Fruit fly (Drosophila melanogaster) whole organism, wandering third instar larva: Measurements from ENCODE around the gene CG4596.

Experiments
- Abd-B ChIP-seq: fragments of >200 bp; optimal IDR thresholded peaks from 2 replicates; lab custom pipeline; 2017; ENCODE audit warnings: missing biosample characterization, missing genetic modification characterization
- CG32264 ChIP-seq: fragments of 200-800 bp; sonication (Bioruptor generic); optimal IDR thresholded peaks from 2 replicates; lab custom pipeline; 2016; ENCODE audit warnings: missing biosample characterization, missing genetic modification characterization
- CG9705 ChIP-seq: fragments of 200-800 bp; sonication (Bioruptor generic); optimal IDR thresholded peaks from 2 replicates; lab custom pipeline; 2018; ENCODE audit warnings: missing biosample characterization, mild to moderate bottlenecking, missing genetic modification characterization
- CrebA ChIP-seq: fragments of 200-800 bp; sonication (Bioruptor generic); optimal IDR thresholded peaks from 2 replicates; lab custom pipeline; 2016; ENCODE audit warnings: missing biosample characterization, mild to moderate bottlenecking, missing genetic modification characterization, borderline replicate concordance
- Dfd ChIP-seq: fragments of >200 bp; optimal IDR thresholded peaks from 2 replicates; lab custom pipeline; 2017; ENCODE audit warnings: missing biosample characterization, missing genetic modification characterization
- Dif ChIP-seq: fragments of 200-275, 200-300 bp; sonication (Bioruptor generic); optimal IDR thresholded peaks from 2 replicates; lab custom pipeline; 2018; ENCODE audit warnings: missing biosample characterization, missing genetic modification characterization; ENCODE audit not compliant: partially characterized antibody
- GATAd ChIP-seq: sonication (Bioruptor generic); optimal IDR thresholded peaks from 2 replicates; lab custom pipeline; 2016; ENCODE audit warnings: missing biosample characterization, missing genetic modification characterization
- HLH106 ChIP-seq: fragments of 200-800 bp; optimal IDR thresholded peaks from 3 replicates; lab custom pipeline; 2019; ENCODE audit warnings: missing biosample characterization, mild to moderate bottlenecking, missing genetic modification characterization, moderate library complexity
- Hnf4 ChIP-seq: fragments of 200-800 bp; sonication (Bioruptor generic); optimal IDR thresholded peaks from 2 replicates; lab custom pipeline; 2016; ENCODE audit warnings: missing biosample characterization, mild to moderate bottlenecking, missing genetic modification characterization
- Hr83 ChIP-seq: fragments of 200-300 bp; sonication (Bioruptor generic); optimal IDR thresholded peaks from 2 replicates; lab custom pipeline; 2016; ENCODE audit warnings: missing biosample characterization, mild to moderate bottlenecking, missing genetic modification characterization, moderate library complexity; ENCODE audit not compliant: poor library complexity, severe bottlenecking
- Jra ChIP-seq: sonication (Bioruptor generic); optimal IDR thresholded peaks from 2 replicates; lab custom pipeline; 2016; ENCODE audit warnings: missing biosample characterization, missing genetic modification characterization
- Mio ChIP-seq: sonication (Bioruptor generic); optimal IDR thresholded peaks from 2 replicates; lab custom pipeline; 2016; ENCODE audit warnings: missing biosample characterization, missing genetic modification characterization
- Myc ChIP-seq: fragments of >200 bp; optimal IDR thresholded peaks from 2 replicates; lab custom pipeline; 2017
- N ChIP-seq: fragments of >200 bp; optimal IDR thresholded peaks from 2 replicates; lab custom pipeline; 2018; ENCODE audit warnings: missing biosample characterization, missing external identifiers, missing genetic modification characterization
- OdsH ChIP-seq: fragments of 200-800 bp; sonication (Bioruptor generic); optimal IDR thresholded peaks from 2 replicates; lab custom pipeline; 2016; ENCODE audit warnings: missing biosample characterization, mild to moderate bottlenecking, missing genetic modification characterization
- Sp1 ChIP-seq: fragments of 200-800 bp; sonication (Bioruptor generic); optimal IDR thresholded peaks from 3 replicates; lab custom pipeline; 2019; ENCODE audit warnings: missing biosample characterization, mild to moderate bottlenecking, missing genetic modification characterization, moderate library complexity
- Vsx2 ChIP-seq: fragments of 200-300, 225-300 bp; sonication (Bioruptor generic); optimal IDR thresholded peaks from 2 replicates; lab custom pipeline; 2018; ENCODE audit warnings: missing biosample characterization, missing genetic modification characterization; ENCODE audit not compliant: partially characterized antibody
- brk ChIP-seq: fragments of 200-800 bp; sonication (Bioruptor generic); optimal IDR thresholded peaks from 2 replicates; lab custom pipeline; 2016; ENCODE audit warnings: missing biosample characterization, mild to moderate bottlenecking, missing genetic modification characterization
- dmrt93B ChIP-seq: fragments of 200-800 bp; sonication (Bioruptor generic); optimal IDR thresholded peaks from 2 replicates; lab custom pipeline; 2018; ENCODE audit warnings: missing biosample characterization, mild to moderate bottlenecking, missing genetic modification characterization
- dsf ChIP-seq: sonication (Bioruptor generic); optimal IDR thresholded peaks from 2 replicates; lab custom pipeline; 2016; ENCODE audit warnings: missing biosample characterization, missing genetic modification characterization, borderline replicate concordance
- ey ChIP-seq: fragments of 200-800 bp; sonication (Bioruptor generic); optimal IDR thresholded peaks from 2 replicates; lab custom pipeline; 2016; ENCODE audit warnings: missing biosample characterization, missing genetic modification characterization
- fru ChIP-seq: fragments of 200-800 bp; sonication (Bioruptor generic); optimal IDR thresholded peaks from 3 replicates; lab custom pipeline; 2016; ENCODE audit warnings: missing biosample characterization, mild to moderate bottlenecking, missing genetic modification characterization
- h ChIP-seq: fragments of 200-800 bp; sonication (Bioruptor generic); optimal IDR thresholded peaks from 3 replicates; lab custom pipeline; 2016; ENCODE audit warnings: missing biosample characterization, mild to moderate bottlenecking, missing genetic modification characterization
- lola ChIP-seq: fragments of >200 bp; optimal IDR thresholded peaks from 2 replicates; lab custom pipeline; 2017; ENCODE audit warnings: missing biosample characterization, missing genetic modification characterization
- psq ChIP-seq: fragments of 200-800 bp; sonication (Bioruptor generic); optimal IDR thresholded peaks from 3 replicates; lab custom pipeline; 2017; ENCODE audit warnings: missing biosample characterization, mild to moderate bottlenecking, missing genetic modification characterization, moderate library complexity
- rgr ChIP-seq: fragments of 200-800 bp; sonication (Bioruptor generic); optimal IDR thresholded peaks from 3 replicates; lab custom pipeline; 2016; ENCODE audit warnings: missing biosample characterization, mild to moderate bottlenecking, missing genetic modification characterization
- sage ChIP-seq: fragments of 200-800 bp; sonication (Bioruptor generic); optimal IDR thresholded peaks from 2 replicates; lab custom pipeline; 2016; ENCODE audit warnings: missing biosample characterization, mild to moderate bottlenecking, missing genetic modification characterization
- sv ChIP-seq: fragments of 200-800 bp; sonication (Bioruptor generic); optimal IDR thresholded peaks from 3 replicates; lab custom pipeline; 2016; ENCODE audit warnings: missing biosample characterization, missing genetic modification characterization
- tai ChIP-seq: sonication (Bioruptor generic); optimal IDR thresholded peaks from 2 replicates; lab custom pipeline; 2016; ENCODE audit warnings: missing biosample characterization, missing genetic modification characterization
- usp ChIP-seq: fragments of >200 bp; optimal IDR thresholded peaks from 2 replicates; lab custom pipeline; 2017; ENCODE audit warnings: missing biosample characterization, missing genetic modification characterization
- woc ChIP-seq: sonication (Bioruptor generic); optimal IDR thresholded peaks from 2 replicates; lab custom pipeline; 2016; ENCODE audit warnings: missing biosample characterization, mild to moderate bottlenecking, missing genetic modification characterization

CG4596 gene

DNA sequence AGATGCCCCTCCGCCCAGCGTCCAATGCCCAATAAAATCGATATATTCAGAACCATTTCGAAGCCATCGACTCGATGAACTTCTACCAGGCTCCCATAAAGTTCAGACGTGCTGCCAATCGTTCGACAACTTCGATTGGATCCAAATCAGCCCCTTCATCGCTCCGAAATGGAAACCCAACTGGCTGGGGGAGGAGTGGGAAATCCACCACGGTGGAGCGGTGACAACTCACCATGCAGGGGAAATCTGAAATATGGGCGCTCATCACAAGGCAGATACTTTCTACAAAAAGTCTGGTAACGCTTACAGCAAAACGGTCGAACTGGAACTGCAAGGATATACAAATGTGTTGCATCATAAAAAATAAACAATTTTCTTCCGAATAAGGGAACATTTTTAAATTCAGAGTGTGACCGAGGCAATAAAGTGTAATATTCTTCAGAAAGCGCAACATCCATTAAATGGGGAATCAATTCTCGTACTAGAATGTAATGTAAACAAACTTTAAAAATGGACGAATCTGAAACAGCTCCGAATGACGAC, 20.5 kb upstream of the CG4596 start, which contains the start of gene CG4565:
Gene CG4565 (plus strand): TSS at position 493 of the 543 bp plus-strand sequence.
- TF ChIP-seq rgr (GFP tag; lab: Kevin White, UChicago) (no peak), Vsx2 (GFP tag; lab: Kevin White, UChicago) (peak; percentile 64), dmrt93B (GFP tag; lab: Kevin White, UChicago) (no peak), OdsH (no peak), Dfd (GFP tag; lab: Kevin White, UChicago) (no peak), Jra (GFP tag; lab: Kevin White, UChicago) (no peak), fru (no peak), usp (GFP tag; lab: Kevin White, UChicago) (no peak), Mio (GFP tag; lab: Kevin White, UChicago) (no peak), sage (no peak), h (GFP tag; lab: Kevin White, UChicago) (no peak), psq (GFP tag; lab: Kevin White, UChicago) (no peak), woc (GFP tag; lab: Kevin White, UChicago) (no peak), dsf (no peak), Myc (lab: Kevin White, UChicago) (peak; percentile 67), Dif (GFP tag; lab: Kevin White, UChicago) (peak; percentile 44), Abd-B (GFP tag; lab: Kevin White, UChicago) (no peak)

DNA sequence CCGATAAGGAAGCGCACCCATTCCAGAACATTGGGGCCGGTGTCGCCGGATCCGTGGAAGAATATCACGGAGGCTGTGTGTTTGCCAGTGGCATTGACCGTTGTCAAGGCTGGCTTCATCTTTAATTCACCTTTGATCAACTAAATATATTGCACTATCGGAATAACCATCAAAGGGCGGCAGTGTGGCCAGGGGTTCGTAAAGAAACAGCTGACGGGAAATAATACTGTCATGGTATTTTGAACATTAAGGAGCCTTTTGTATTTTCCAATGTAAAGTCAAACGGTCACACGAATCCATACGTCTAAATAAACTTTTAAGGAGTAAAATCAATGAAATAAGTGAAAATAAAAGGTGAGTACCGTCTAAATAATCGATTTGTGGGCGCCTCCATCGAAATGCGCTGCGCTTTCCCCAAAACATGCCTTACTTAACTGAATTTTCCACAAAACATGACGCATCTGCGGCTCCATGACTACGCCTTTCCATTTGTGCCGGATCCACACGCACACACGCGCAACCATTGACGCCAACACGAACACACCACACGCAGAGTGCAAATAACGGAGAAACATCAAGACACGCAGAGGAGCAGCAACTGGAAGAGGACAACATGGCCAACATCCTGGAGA, 18.5 kb upstream of the CG4596 start, which contains the start of the genes CG6567 and CG4511:
Gene CG6567 (minus strand): TSS at position 209 of the 632 bp plus-strand sequence.
Gene CG4511 (plus strand): TSS at position 259 of the 632 bp plus-strand sequence.
- TF ChIP-seq Dif (GFP tag; lab: Kevin White, UChicago), result no peak
- TF ChIP-seq GATAd (GFP tag; lab: Kevin White, UChicago), result no peak
- TF ChIP-seq HLH106 (tag; lab: Kevin White, UChicago), result no peak
- no peak for TF ChIP-seq ey (GFP tag; lab: Kevin White, UChicago)

DNA sequence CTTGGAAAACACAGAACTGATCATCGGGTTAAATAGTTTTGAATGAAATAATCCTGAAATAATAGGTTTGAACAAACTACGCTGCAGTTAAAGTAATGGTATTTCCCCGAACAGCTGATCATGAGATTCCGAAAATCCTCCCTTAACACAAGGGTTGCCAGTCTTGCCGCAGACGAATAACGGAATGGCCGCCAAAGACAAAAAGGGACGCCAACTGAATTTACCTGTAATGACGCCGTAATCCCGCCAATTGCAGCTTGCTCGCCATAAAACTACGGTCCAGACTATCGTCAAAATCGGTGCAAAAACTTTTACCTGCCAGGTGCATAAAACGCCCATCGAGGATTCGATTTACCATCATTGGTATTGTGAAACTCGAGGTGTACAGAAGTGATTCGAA, 16.2 kb upstream of the CG4596 start, which contains the start of gene CG4570:
Gene CG4570 (plus strand): TSS at position 190 of the 400 bp plus-strand sequence.
- TF ChIP-seq ey (GFP tag; lab: Kevin White, UChicago) (no peak), Sp1 (GFP tag; lab: Kevin White, UChicago) (no peak)

DNA sequence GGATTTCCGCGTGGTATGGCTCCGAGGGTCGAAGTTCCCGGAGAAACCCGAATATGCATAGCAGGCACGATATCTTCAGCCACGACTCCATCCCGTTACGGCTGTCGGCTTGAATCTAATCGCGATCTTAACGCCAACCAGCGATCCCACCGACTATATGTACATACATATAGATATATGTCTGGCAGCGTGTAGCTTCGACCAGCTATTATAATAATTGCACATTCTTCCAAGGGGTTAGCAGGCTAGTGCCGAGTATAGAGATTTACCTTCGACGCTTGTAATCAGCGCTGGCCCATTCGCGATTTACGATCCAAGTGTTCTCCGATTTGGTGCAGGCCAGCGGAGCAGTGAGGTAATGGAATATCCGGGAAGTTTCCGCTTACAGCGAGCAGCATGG, 13.1 kb upstream of the CG4596 start, which contains the start of gene CG14694:
Gene CG14694 (minus strand): TSS at position 101 of the 400 bp plus-strand sequence.
- no peak for TF ChIP-seq dmrt93B (GFP tag; lab: Kevin White, UChicago)
- TF ChIP-seq brk (GFP tag; lab: Kevin White, UChicago), result no peak
- TF ChIP-seq dsf, result no peak
- no peak for TF ChIP-seq ey (GFP tag; lab: Kevin White, UChicago)
- TF ChIP-seq sv, result no peak
- TF ChIP-seq Hr83 (GFP tag; lab: Kevin White, UChicago), result no peak
- no peak for TF ChIP-seq CG32264 (GFP tag; lab: Kevin White, UChicago)
- TF ChIP-seq Hnf4 (GFP tag; lab: Kevin White, UChicago), result no peak
- no peak for TF ChIP-seq tai (GFP tag; lab: Kevin White, UChicago)
- TF ChIP-seq woc (GFP tag; lab: Kevin White, UChicago), result no peak
- TF ChIP-seq CrebA (GFP tag; lab: Kevin White, UChicago), result no peak
- TF ChIP-seq psq (GFP tag; lab: Kevin White, UChicago), result no peak
- TF ChIP-seq N (GFP tag; lab: Kevin White, UChicago), result no peak
- TF ChIP-seq sage, result no peak
- TF ChIP-seq rgr (GFP tag; lab: Kevin White, UChicago), result no peak
- no peak for TF ChIP-seq lola (GFP tag; lab: Kevin White, UChicago)
- no peak for TF ChIP-seq Dif (GFP tag; lab: Kevin White, UChicago)
- no peak for TF ChIP-seq CG9705
